Fruit fly (Drosophila melanogaster) whole organism, embryonic: Measurements from ENCODE around the gene Spx.
A peak's percentile ranks its signal among the peaks of the same experiment; 100 is the strongest.

Experiments used
- Ada2b ChIP-seq: fragments of 200-800 bp; sonication (Bioruptor generic); IDR thresholded peaks from 2 replicates; pipeline ENCODE4 v1.3.6; 2022; ENCODE audit warnings: missing biosample characterization, missing genetic modification characterization
- Atf-2 ChIP-seq: fragments of 200-800 bp; sonication (Bioruptor generic); optimal IDR thresholded peaks from 2 replicates; lab custom pipeline; 2016; ENCODE audit warnings: missing biosample characterization, missing genetic modification characterization
- BtbVII ChIP-seq: fragments of 200-800 bp; sonication (Bioruptor generic); optimal IDR thresholded peaks from 3 replicates; lab custom pipeline; 2017; ENCODE audit warnings: missing biosample characterization, mild to moderate bottlenecking, missing genetic modification characterization
- CG1024 ChIP-seq: fragments of 200-800 bp; sonication (Bioruptor generic); IDR thresholded peaks from 2 replicates; pipeline ENCODE4 v1.3.6; 2022; ENCODE audit warnings: missing biosample characterization, missing genetic modification characterization
- CG10321 ChIP-seq: fragments of 200-800 bp; sonication (Bioruptor generic); IDR thresholded peaks from 2 replicates; pipeline ENCODE4 v1.3.6; 2022; ENCODE audit warnings: missing biosample characterization, missing genetic modification characterization
- CG11456 ChIP-seq: fragments of 200-800 bp; sonication (Bioruptor generic); IDR thresholded peaks from 3 replicates; pipeline ENCODE4 v1.3.6; 2022; ENCODE audit warnings: missing biosample characterization, missing genetic modification characterization
- CG13894 ChIP-seq: fragments of 200-800 bp; sonication (Bioruptor generic); optimal IDR thresholded peaks from 3 replicates; lab custom pipeline; 2018; ENCODE audit warnings: missing biosample characterization, mild to moderate bottlenecking, missing genetic modification characterization, moderate library complexity
- CG14441 ChIP-seq: fragments of 200-800 bp; sonication (Bioruptor generic); IDR thresholded peaks from 2 replicates; pipeline ENCODE4 v1.3.6; 2022; ENCODE audit warnings: missing biosample characterization, missing genetic modification characterization
- CG14860 ChIP-seq: fragments of 200-800 bp; sonication (Bioruptor generic); IDR thresholded peaks from 3 replicates; pipeline ENCODE4 v1.3.6; 2022; ENCODE audit warnings: missing biosample characterization, missing genetic modification characterization; ENCODE audit not compliant: partially characterized antibody
- CG1529 ChIP-seq: fragments of 200-800 bp; sonication (Bioruptor generic); optimal IDR thresholded peaks from 3 replicates; lab custom pipeline; 2018; ENCODE audit warnings: missing biosample characterization, missing genetic modification characterization
- CG16813 ChIP-seq: fragments of 200-800 bp; sonication (Bioruptor generic); IDR thresholded peaks from 3 replicates; pipeline ENCODE4 v1.3.6; 2022; ENCODE audit warnings: missing biosample characterization, missing genetic modification characterization; ENCODE audit not compliant: partially characterized antibody
- CG17912 ChIP-seq: fragments of 200-800 bp; sonication (Bioruptor generic); optimal IDR thresholded peaks from 2 replicates; lab custom pipeline; 2018; ENCODE audit warnings: missing biosample characterization, mild to moderate bottlenecking, missing genetic modification characterization
- CG2889 ChIP-seq: fragments of 200-800 bp; sonication (Bioruptor generic); IDR thresholded peaks from 3 replicates; pipeline ENCODE4 v1.3.6; 2022; ENCODE audit warnings: missing biosample characterization, missing genetic modification characterization
- CG32767 ChIP-seq: fragments of 200-800 bp; sonication (Bioruptor generic); IDR thresholded peaks from 2 replicates; pipeline ENCODE4 v1.3.6; 2022; ENCODE audit warnings: missing biosample characterization, missing genetic modification characterization
- CG34422 ChIP-seq: fragments of 200-800 bp; sonication (Bioruptor generic); IDR thresholded peaks from 3 replicates; pipeline ENCODE4 v1.3.6; 2022; ENCODE audit warnings: missing biosample characterization, missing genetic modification characterization
- CG4617 ChIP-seq: fragments of 200-800 bp; sonication (Bioruptor generic); optimal IDR thresholded peaks from 3 replicates; lab custom pipeline; 2016; ENCODE audit warnings: missing biosample characterization, missing genetic modification characterization, borderline replicate concordance
- CG5245 ChIP-seq: fragments of 200-800 bp; sonication (Bioruptor generic); optimal IDR thresholded peaks from 3 replicates; lab custom pipeline; 2016; ENCODE audit warnings: missing biosample characterization, missing genetic modification characterization
- CG8089 ChIP-seq: fragments of 200-800 bp; sonication (Bioruptor generic); optimal IDR thresholded peaks from 3 replicates; lab custom pipeline; 2016; ENCODE audit warnings: missing biosample characterization, missing genetic modification characterization
- CG8924 ChIP-seq: fragments of 200-800 bp; optimal IDR thresholded peaks from 3 replicates; lab custom pipeline; 2019; ENCODE audit warnings: missing biosample characterization, mild to moderate bottlenecking, missing genetic modification characterization, moderate library complexity
- CkIIα-i1 ChIP-seq: fragments of 200-800 bp; sonication (Bioruptor generic); IDR thresholded peaks from 2 replicates; pipeline ENCODE4 v1.3.6; 2022; ENCODE audit warnings: missing biosample characterization, missing genetic modification characterization
- CrebB ChIP-seq: fragments of 200-800 bp; sonication (Bioruptor generic); optimal IDR thresholded peaks from 3 replicates; lab custom pipeline; 2018; ENCODE audit warnings: missing biosample characterization, mild to moderate bottlenecking, missing genetic modification characterization
- D19A ChIP-seq: fragments of 200-800 bp; optimal IDR thresholded peaks from 3 replicates; lab custom pipeline; 2019; ENCODE audit warnings: missing biosample characterization, mild to moderate bottlenecking, missing genetic modification characterization, moderate library complexity
- Dip3 ChIP-seq: fragments of 200-800 bp; sonication (Bioruptor generic); optimal IDR thresholded peaks from 3 replicates; lab custom pipeline; 2016; ENCODE audit warnings: missing biosample characterization, missing genetic modification characterization
- ERR ChIP-seq: fragments of 200-800 bp; sonication (Bioruptor generic); optimal IDR thresholded peaks from 2 replicates; lab custom pipeline; 2016; ENCODE audit warnings: missing biosample characterization, missing genetic modification characterization
- Gsc ChIP-seq: fragments of 200-800 bp; sonication (Bioruptor generic); IDR thresholded peaks from 2 replicates; pipeline ENCODE4 v1.3.6; 2022; ENCODE audit warnings: missing biosample characterization, missing genetic modification characterization
- Gug ChIP-seq: fragments of 200-800 bp; sonication (Bioruptor generic); IDR thresholded peaks from 4 replicates; pipeline ENCODE4 v1.3.6; 2022; ENCODE audit warnings: missing biosample characterization, missing genetic modification characterization
- Max ChIP-seq: fragments of 200-800 bp; sonication (Bioruptor generic); optimal IDR thresholded peaks from 2 replicates; lab custom pipeline; 2016; ENCODE audit warnings: missing biosample characterization, mild to moderate bottlenecking, missing genetic modification characterization
- Mes4 ChIP-seq: fragments of 200-800 bp; sonication (Bioruptor generic); optimal IDR thresholded peaks from 2 replicates; lab custom pipeline; 2016; ENCODE audit warnings: missing biosample characterization, missing genetic modification characterization
- NK7.1 ChIP-seq: fragments of 200-800 bp; sonication (Bioruptor generic); optimal IDR thresholded peaks from 3 replicates; lab custom pipeline; 2016; ENCODE audit warnings: missing biosample characterization, missing genetic modification characterization
- Nf-YB ChIP-seq: fragments of 200-800 bp; sonication (Bioruptor generic); optimal IDR thresholded peaks from 3 replicates; lab custom pipeline; 2019; ENCODE audit warnings: missing biosample characterization, mild to moderate bottlenecking, missing genetic modification characterization, moderate library complexity
- Sin3A ChIP-seq: fragments of >200 bp; optimal IDR thresholded peaks from 2 replicates; lab custom pipeline; 2018
- Six4 ChIP-seq: fragments of 200-800 bp; sonication (Bioruptor generic); optimal IDR thresholded peaks from 2 replicates; lab custom pipeline; 2016; ENCODE audit warnings: missing biosample characterization, missing genetic modification characterization
- TFAM ChIP-seq: fragments of 200-800 bp; sonication (Bioruptor generic); optimal IDR thresholded peaks from 2 replicates; lab custom pipeline; 2017; ENCODE audit warnings: missing biosample characterization, missing genetic modification characterization, inconsistent platforms
- Taf1 ChIP-seq: fragments of 200-800 bp; sonication (Bioruptor generic); IDR thresholded peaks from 2 replicates; pipeline ENCODE4 v1.3.6; 2022; ENCODE audit warnings: missing biosample characterization, missing genetic modification characterization
- abd-A ChIP-seq: fragments of 200-800 bp; sonication (Bioruptor generic); optimal IDR thresholded peaks from 3 replicates; lab custom pipeline; 2019; ENCODE audit warnings: missing biosample characterization, mild to moderate bottlenecking, missing genetic modification characterization, moderate library complexity
- chn ChIP-seq: fragments of 200-800 bp; sonication (Bioruptor generic); optimal IDR thresholded peaks from 2 replicates; lab custom pipeline; 2016; ENCODE audit warnings: missing biosample characterization, missing genetic modification characterization
- fd96Cb ChIP-seq: fragments of 200-800 bp; sonication (Bioruptor generic); optimal IDR thresholded peaks from 2 replicates; lab custom pipeline; 2018; ENCODE audit warnings: missing biosample characterization, mild to moderate bottlenecking, missing genetic modification characterization, moderate library complexity
- gcm2 ChIP-seq: fragments of 200-800 bp; sonication (Bioruptor generic); optimal IDR thresholded peaks from 2 replicates; lab custom pipeline; 2016; ENCODE audit warnings: missing biosample characterization, missing genetic modification characterization
- gsb ChIP-seq: fragments of 200-800 bp; sonication (Bioruptor generic); IDR thresholded peaks from 2 replicates; pipeline ENCODE4 v1.3.6; 2022; ENCODE audit warnings: missing biosample characterization, missing genetic modification characterization
- hb ChIP-seq: fragments of 200-800 bp; sonication (Bioruptor generic); IDR thresholded peaks from 3 replicates; pipeline ENCODE4 v1.3.6; 2022; ENCODE audit warnings: missing biosample characterization, missing genetic modification characterization; ENCODE audit not compliant: partially characterized antibody
- jing ChIP-seq: fragments of 200-800 bp; sonication (Bioruptor generic); optimal IDR thresholded peaks from 2 replicates; lab custom pipeline; 2018; ENCODE audit warnings: missing biosample characterization, mild to moderate bottlenecking, missing genetic modification characterization
- lilli ChIP-seq: fragments of 200-800 bp; sonication (Bioruptor generic); optimal IDR thresholded peaks from 3 replicates; lab custom pipeline; 2016; ENCODE audit warnings: missing biosample characterization, missing genetic modification characterization
- nerfin-2 ChIP-seq: fragments of 200-800 bp; sonication (Bioruptor generic); IDR thresholded peaks from 2 replicates; pipeline ENCODE4 v1.3.6; 2022; ENCODE audit warnings: missing biosample characterization, missing genetic modification characterization; ENCODE audit not compliant: partially characterized antibody
- oc ChIP-seq: fragments of 200-800 bp; sonication (Bioruptor generic); optimal IDR thresholded peaks from 2 replicates; lab custom pipeline; 2018; ENCODE audit warnings: missing biosample characterization, mild to moderate bottlenecking, missing genetic modification characterization, moderate library complexity
- psq ChIP-seq: fragments of 200-800 bp; sonication (Bioruptor generic); optimal IDR thresholded peaks from 2 replicates; lab custom pipeline; 2017; ENCODE audit warnings: missing biosample characterization, missing genetic modification characterization
- sd ChIP-seq: fragments of 200-800 bp; sonication (Bioruptor generic); optimal IDR thresholded peaks from 3 replicates; lab custom pipeline; 2018; ENCODE audit warnings: missing biosample characterization, mild to moderate bottlenecking, missing genetic modification characterization, moderate library complexity
- sima ChIP-seq: fragments of 200-800 bp; sonication (Bioruptor generic); optimal IDR thresholded peaks from 2 replicates; lab custom pipeline; 2016; ENCODE audit warnings: missing biosample characterization, missing genetic modification characterization
- sna ChIP-seq: fragments of 200-800 bp; sonication (Bioruptor generic); IDR thresholded peaks from 2 replicates; pipeline ENCODE4 v1.3.6; 2022; ENCODE audit warnings: missing biosample characterization, missing genetic modification characterization; ENCODE audit not compliant: partially characterized antibody
- tna ChIP-seq: fragments of 200-800 bp; sonication (Bioruptor generic); IDR thresholded peaks from 2 replicates; pipeline ENCODE4 v1.3.6; 2022; ENCODE audit warnings: missing biosample characterization, missing genetic modification characterization; ENCODE audit not compliant: partially characterized antibody
- trh ChIP-seq: fragments of 200-800 bp; sonication (Bioruptor generic); optimal IDR thresholded peaks from 2 replicates; lab custom pipeline; 2016; ENCODE audit warnings: missing biosample characterization, missing genetic modification characterization
- unc-4 ChIP-seq: fragments of 200-800 bp; sonication (Bioruptor generic); IDR thresholded peaks from 2 replicates; pipeline ENCODE4 v1.3.6; 2022; ENCODE audit warnings: missing biosample characterization, missing genetic modification characterization; ENCODE audit not compliant: partially characterized antibody

The Spx gene

dm6 chrX:6263614-6264130 is 8.1 kb downstream of the Spx start (continued):
- TF ChIP-seq oc (tag; lab: Kevin White, UChicago) = peak; percentile 27
- peak; percentile 24 for TF ChIP-seq Atf-2 (GFP tag; lab: Kevin White, UChicago)
- no peak for TF ChIP-seq Sin3A (lab: Kevin White, UChicago)
- peak; percentile 79 for TF ChIP-seq CG8924 (tag; lab: Kevin White, UChicago)
- TF ChIP-seq CG1529 = peak; percentile 24
- TF ChIP-seq ERR (GFP tag; lab: Kevin White, UChicago) = no peak
- TF ChIP-seq Ada2b (GFP tag; lab: Robert Waterston, UW) = peak; percentile 66
- TF ChIP-seq jing (GFP tag; lab: Kevin White, UChicago) = peak; percentile 49
- no peak for TF ChIP-seq CG4617 (GFP tag; lab: Kevin White, UChicago)
- TF ChIP-seq sd (tag; lab: Kevin White, UChicago) = peak; percentile 97
- peak; percentile 55 for TF ChIP-seq Max (GFP tag; lab: Kevin White, UChicago)
- TF ChIP-seq abd-A (tag; lab: Kevin White, UChicago) = peak; percentile 51
- peak; percentile 65 for TF ChIP-seq Dip3 (GFP tag; lab: Kevin White, UChicago)
- no peak for TF ChIP-seq Taf1 (GFP tag; lab: Robert Waterston, UW)
- peak; percentile 65 for TF ChIP-seq gsb (GFP tag; lab: Robert Waterston, UW)
- TF ChIP-seq sna = no peak
- TF ChIP-seq CG1024 (GFP tag; lab: Robert Waterston, UW) = no peak
- peak; percentile 75 for TF ChIP-seq lilli (GFP tag; lab: Kevin White, UChicago)
- TF ChIP-seq CG13894 (tag; lab: Kevin White, UChicago) = peak; percentile 51
- TF ChIP-seq Gug = peak; percentile 64; the same call in 3 of the 4 replicates
- TF ChIP-seq Gsc (GFP tag; lab: Robert Waterston, UW) = no peak
- TF ChIP-seq tna (GFP tag; lab: Robert Waterston, UW) = no peak
- TF ChIP-seq CG14441 = peak; percentile 63
- TF ChIP-seq gcm2 (GFP tag; lab: Kevin White, UChicago) = peak; percentile 6
- no peak for TF ChIP-seq hb
- peak; percentile 58 for TF ChIP-seq chn (GFP tag; lab: Kevin White, UChicago)
- TF ChIP-seq CkIIα-i1 (GFP tag; lab: Robert Waterston, UW) = no peak
- TF ChIP-seq sima (GFP tag; lab: Kevin White, UChicago) = no peak
- peak; percentile 89 for TF ChIP-seq BtbVII (GFP tag; lab: Kevin White, UChicago)
- no peak for TF ChIP-seq Mes4
- TF ChIP-seq CG14860 (GFP tag; lab: Robert Waterston, UW) = no peak
- TF ChIP-seq NK7.1 (GFP tag; lab: Kevin White, UChicago) = no peak
- TF ChIP-seq CG8089 = no peak
- TF ChIP-seq CG32767 (GFP tag; lab: Robert Waterston, UW) = peak; percentile 56
- TF ChIP-seq CG16813 (GFP tag; lab: Robert Waterston, UW) = no peak
- peak; percentile 69 for TF ChIP-seq fd96Cb (tag; lab: Kevin White, UChicago)
- no peak for TF ChIP-seq CG10321 (GFP tag; lab: Robert Waterston, UW)
- TF ChIP-seq CG17912 (GFP tag; lab: Kevin White, UChicago) = no peak
- TF ChIP-seq unc-4 (GFP tag; lab: Robert Waterston, UW) = no peak
- peak; percentile 71; the same call in 1 of the 3 replicates for TF ChIP-seq CG11456 (GFP tag; lab: Robert Waterston, UW)
- no peak for TF ChIP-seq nerfin-2 (GFP tag; lab: Robert Waterston, UW)
- TF ChIP-seq CG5245 (GFP tag; lab: Kevin White, UChicago) = peak; percentile 38
- peak; percentile 45; the same call in 2 of the 3 replicates for TF ChIP-seq CG34422 (GFP tag; lab: Robert Waterston, UW)
- TF ChIP-seq trh (GFP tag; lab: Kevin White, UChicago) = no peak
- peak; percentile 49 for TF ChIP-seq Nf-YB (GFP tag; lab: Kevin White, UChicago)
- TF ChIP-seq CrebB (tag; lab: Kevin White, UChicago) = peak; percentile 61
- TF ChIP-seq CG2889 (GFP tag; lab: Robert Waterston, UW) = no peak
- no peak for TF ChIP-seq TFAM (GFP tag; lab: Kevin White, UChicago)
- peak; percentile 46 for TF ChIP-seq Six4 (GFP tag; lab: Kevin White, UChicago)
- peak; percentile 77 for TF ChIP-seq D19A (tag; lab: Kevin White, UChicago)
- no peak for TF ChIP-seq psq (GFP tag; lab: Kevin White, UChicago)
